Fruit fly (Drosophila melanogaster) whole organism, embryonic: Measurements from ENCODE around the gene vsg.

Source experiments
- Awh ChIP-seq: fragments of 200-800 bp; sonication (Bioruptor generic); IDR thresholded peaks from 2 replicates; pipeline ENCODE4, ENCODE4 v1.3.6; 2022; ENCODE audit warnings: missing biosample characterization, missing genetic modification characterization
- B-H2 ChIP-seq: fragments of 200-800 bp; sonication (Bioruptor generic); optimal IDR thresholded peaks from 2 replicates; lab custom pipeline; 2018; ENCODE audit warnings: missing biosample characterization, mild to moderate bottlenecking, missing genetic modification characterization
- BEAF-32 ChIP-seq: fragments of 200-800 bp; sonication (Bioruptor generic); optimal IDR thresholded peaks from 3 replicates; lab custom pipeline; 2017; ENCODE audit warnings: missing biosample characterization, missing genetic modification characterization, mild to moderate bottlenecking, moderate library complexity, missing genetic modification reagents
- Blimp-1 ChIP-seq: fragments of 200-800 bp; sonication (Bioruptor generic); optimal IDR thresholded peaks from 3 replicates; lab custom pipeline; 2018; ENCODE audit warnings: missing biosample characterization, missing genetic modification characterization, mild to moderate bottlenecking, moderate library complexity, missing genetic modification reagents
- C15 ChIP-seq: fragments of 200-800 bp; sonication (Bioruptor generic); IDR thresholded peaks from 3 replicates; pipeline ENCODE4 v1.3.6; 2022; ENCODE audit warnings: missing biosample characterization, missing genetic modification characterization
- CG1024 ChIP-seq: fragments of 200-800 bp; sonication (Bioruptor generic); IDR thresholded peaks from 2 replicates; pipeline ENCODE4 v1.3.6; 2022; ENCODE audit warnings: missing biosample characterization, missing genetic modification characterization
- CG10654 ChIP-seq: fragments of 200-800 bp; sonication (Bioruptor generic); optimal IDR thresholded peaks from 2 replicates; lab custom pipeline; 2016; ENCODE audit warnings: missing biosample characterization, missing genetic modification characterization
- CG12744 ChIP-seq: fragments of 200-800 bp; sonication (Bioruptor generic); optimal IDR thresholded peaks from 2 replicates; lab custom pipeline; 2016; ENCODE audit warnings: missing biosample characterization, missing genetic modification characterization
- CG12942 ChIP-seq: fragments of 200-800 bp; sonication (Bioruptor generic); optimal IDR thresholded peaks from 3 replicates; lab custom pipeline; 2016; ENCODE audit warnings: missing biosample characterization, missing genetic modification characterization
- CG14860 ChIP-seq: fragments of 200-800 bp; sonication (Bioruptor generic); IDR thresholded peaks from 3 replicates; pipeline ENCODE4 v1.3.6; 2022; ENCODE audit warnings: missing biosample characterization, missing genetic modification characterization; ENCODE audit not compliant: partially characterized antibody
- CG1602 ChIP-seq: fragments of 200-800 bp; sonication (Bioruptor generic); optimal IDR thresholded peaks from 3 replicates; lab custom pipeline; 2016; ENCODE audit warnings: missing biosample characterization, missing genetic modification characterization
- CG16863 ChIP-seq: fragments of 200-800 bp; sonication (Bioruptor generic); optimal IDR thresholded peaks from 3 replicates; lab custom pipeline; 2016; ENCODE audit warnings: missing biosample characterization, missing genetic modification characterization
- CG17385 ChIP-seq: fragments of 200-800 bp; sonication (Bioruptor generic); optimal IDR thresholded peaks from 3 replicates; lab custom pipeline; 2018; ENCODE audit warnings: missing biosample characterization, mild to moderate bottlenecking, missing genetic modification characterization
- CG18476 ChIP-seq: fragments of 200-800 bp; sonication (Bioruptor generic); optimal IDR thresholded peaks from 2 replicates; lab custom pipeline; 2016; ENCODE audit warnings: missing biosample characterization, mild to moderate bottlenecking, missing genetic modification characterization
- CG2116 ChIP-seq: fragments of 200-800 bp; sonication (Bioruptor generic); optimal IDR thresholded peaks from 3 replicates; lab custom pipeline; 2018; ENCODE audit warnings: missing biosample characterization, mild to moderate bottlenecking, missing genetic modification characterization
- CG2678 ChIP-seq: fragments of 200-800 bp; sonication (Bioruptor generic); optimal IDR thresholded peaks from 3 replicates; lab custom pipeline; 2019; ENCODE audit warnings: missing biosample characterization, mild to moderate bottlenecking, missing genetic modification characterization, moderate library complexity
- CG4328 ChIP-seq: fragments of 200-800 bp; sonication (Bioruptor generic); optimal IDR thresholded peaks from 3 replicates; lab custom pipeline; 2017; ENCODE audit warnings: missing biosample characterization, missing genetic modification reagents, missing genetic modification characterization
- CG4360 ChIP-seq: fragments of 200-800 bp; sonication (Bioruptor generic); IDR thresholded peaks from 2 replicates; pipeline ENCODE4 v1.3.6; 2022; ENCODE audit warnings: missing biosample characterization, missing genetic modification characterization
- CG7372 ChIP-seq: fragments of 200-800 bp; sonication (Bioruptor generic); IDR thresholded peaks from 2 replicates; pipeline ENCODE4 v1.3.6; 2022; ENCODE audit warnings: missing biosample characterization, missing genetic modification characterization
- CG7745 ChIP-seq: fragments of 200-800 bp; sonication (Bioruptor generic); optimal IDR thresholded peaks from 2 replicates; lab custom pipeline; 2018; ENCODE audit warnings: missing biosample characterization, mild to moderate bottlenecking, missing genetic modification characterization, moderate library complexity
- Dbx ChIP-seq: fragments of 200-800 bp; sonication (Bioruptor generic); IDR thresholded peaks from 3 replicates; pipeline ENCODE4 v1.3.6; 2022; ENCODE audit warnings: missing biosample characterization, missing genetic modification characterization
- Drgx ChIP-seq: fragments of 200-800 bp; sonication (Bioruptor generic); IDR thresholded peaks from 2 replicates; pipeline ENCODE4 v1.3.6; 2022; ENCODE audit warnings: missing biosample characterization, missing genetic modification characterization
- Eip74EF ChIP-seq, 2 experiments: fragments of 200-800 bp in 1 of 2; fragments of >200 bp in 1 of 2; sonication (Bioruptor generic) in 1 of 2; optimal IDR thresholded peaks; 2 replicates each; lab custom pipeline; 2017 to 2019; ENCODE audit warnings: missing biosample characterization in 2 of 2, missing genetic modification characterization in 2 of 2, mild to moderate bottlenecking in 1 of 2, moderate library complexity in 1 of 2
- H15 ChIP-seq: fragments of 200-800 bp; sonication (Bioruptor generic); IDR thresholded peaks from 3 replicates; pipeline ENCODE4 v1.3.6; 2022; ENCODE audit warnings: missing biosample characterization, missing genetic modification characterization
- HHEX ChIP-seq: fragments of 200-800 bp; sonication (Bioruptor generic); optimal IDR thresholded peaks from 3 replicates; lab custom pipeline; 2017; ENCODE audit warnings: missing biosample characterization, mild to moderate bottlenecking, missing genetic modification characterization, missing genetic modification reagents
- Hmr ChIP-seq: fragments of 200-800 bp; sonication (Bioruptor generic); optimal IDR thresholded peaks from 3 replicates; lab custom pipeline; 2017; ENCODE audit warnings: mild to moderate bottlenecking, missing biosample characterization, missing genetic modification reagents, missing genetic modification characterization
- MBD-R2 ChIP-seq: fragments of 200-800 bp; sonication (Bioruptor generic); IDR thresholded peaks from 2 replicates; pipeline ENCODE4 v1.3.6; 2022; ENCODE audit warnings: missing biosample characterization, missing genetic modification characterization
- Mes4 ChIP-seq: fragments of 200-800 bp; sonication (Bioruptor generic); optimal IDR thresholded peaks from 2 replicates; lab custom pipeline; 2016; ENCODE audit warnings: missing biosample characterization, missing genetic modification characterization
- Nf-YB ChIP-seq: fragments of 200-800 bp; sonication (Bioruptor generic); optimal IDR thresholded peaks from 3 replicates; lab custom pipeline; 2019; ENCODE audit warnings: missing biosample characterization, mild to moderate bottlenecking, missing genetic modification characterization, moderate library complexity
- Six4 ChIP-seq: fragments of 200-800 bp; sonication (Bioruptor generic); optimal IDR thresholded peaks from 2 replicates; lab custom pipeline; 2016; ENCODE audit warnings: missing biosample characterization, missing genetic modification characterization
- ato ChIP-seq: fragments of 200-800 bp; sonication (Bioruptor generic); IDR thresholded peaks from 2 replicates; pipeline ENCODE4 v1.3.6; 2022; ENCODE audit warnings: missing biosample characterization, missing genetic modification characterization; ENCODE audit not compliant: partially characterized antibody
- bbx ChIP-seq: fragments of 200-800 bp; sonication (Bioruptor generic); IDR thresholded peaks from 2 replicates; pipeline ENCODE4 v1.3.6; 2022; ENCODE audit warnings: missing biosample characterization, missing genetic modification characterization; ENCODE audit not compliant: partially characterized antibody
- cad ChIP-seq: fragments of >200 bp; optimal IDR thresholded peaks from 2 replicates; lab custom pipeline; 2017; ENCODE audit warnings: missing biosample characterization, missing genetic modification characterization
- crp ChIP-seq, 2 experiments: fragments of 200-800 bp; sonication (Bioruptor generic); optimal IDR thresholded peaks; 2 replicates in 1 of 2; 3 replicates in 1 of 2; lab custom pipeline; 2017; ENCODE audit warnings: missing biosample characterization in 2 of 2, missing genetic modification characterization in 2 of 2, mild to moderate bottlenecking in 1 of 2, moderate library complexity in 1 of 2
- ewg ChIP-seq: fragments of 200-800 bp; sonication (Bioruptor generic); optimal IDR thresholded peaks from 3 replicates; lab custom pipeline; 2017; ENCODE audit warnings: mild to moderate bottlenecking, missing biosample characterization, missing genetic modification reagents, missing genetic modification characterization
- gcm ChIP-seq: fragments of 200-800 bp; sonication (Bioruptor generic); optimal IDR thresholded peaks from 2 replicates; lab custom pipeline; 2019; ENCODE audit warnings: missing biosample characterization, mild to moderate bottlenecking, missing genetic modification characterization, moderate library complexity
- ham ChIP-seq: fragments of 200-800 bp; sonication (Bioruptor generic); IDR thresholded peaks from 2 replicates; pipeline ENCODE4 v1.3.6; 2022; ENCODE audit warnings: missing biosample characterization, missing genetic modification characterization
- ken ChIP-seq: fragments of 200-800 bp; sonication (Bioruptor generic); IDR thresholded peaks from 3 replicates; pipeline ENCODE4 v1.3.6; 2022; ENCODE audit warnings: missing biosample characterization, missing genetic modification characterization
- lov ChIP-seq, 2 experiments: fragments of 200-800 bp in 1 of 2; fragments of >200 bp in 1 of 2; sonication (Bioruptor generic) in 1 of 2; IDR thresholded peaks in 1 of 2; optimal IDR thresholded peaks in 1 of 2; 2 replicates in 1 of 2; 3 replicates in 1 of 2; pipeline versions ENCODE4 v1.3.6 to Lab custom; 2017 to 2022; ENCODE audit warnings: missing biosample characterization in 1 of 2, missing genetic modification characterization in 1 of 2
- pho ChIP-seq: fragments of 200-800 bp; sonication (Bioruptor generic); optimal IDR thresholded peaks from 2 replicates; lab custom pipeline; 2016; ENCODE audit warnings: missing biosample characterization, missing genetic modification characterization
- phol ChIP-seq: fragments of 200-800 bp; sonication (Bioruptor generic); optimal IDR thresholded peaks from 3 replicates; lab custom pipeline; 2018; ENCODE audit warnings: missing biosample characterization, mild to moderate bottlenecking, missing genetic modification characterization, moderate library complexity
- repo ChIP-seq: fragments of 200-800 bp; sonication (Bioruptor generic); optimal IDR thresholded peaks from 2 replicates; lab custom pipeline; 2016; ENCODE audit warnings: missing biosample characterization, missing genetic modification characterization
- salm ChIP-seq: fragments of 200-800 bp; sonication (Bioruptor generic); optimal IDR thresholded peaks from 2 replicates; lab custom pipeline; 2018; ENCODE audit warnings: missing biosample characterization, mild to moderate bottlenecking, missing genetic modification characterization
- sc ChIP-seq, 3 experiments: fragments of >200 bp in 2 of 3; fragments of 200-800 bp in 1 of 3; sonication (Bioruptor generic) in 1 of 3; optimal IDR thresholded peaks; 2 replicates in 2 of 3; 3 replicates in 1 of 3; lab custom pipeline; 2017; ENCODE audit warnings: mild to moderate bottlenecking in 1 of 3, missing biosample characterization in 1 of 3, missing genetic modification characterization in 1 of 3, missing genetic modification reagents in 1 of 3
- sd ChIP-seq: fragments of 200-800 bp; sonication (Bioruptor generic); optimal IDR thresholded peaks from 3 replicates; lab custom pipeline; 2018; ENCODE audit warnings: missing biosample characterization, mild to moderate bottlenecking, missing genetic modification characterization, moderate library complexity
- sisA ChIP-seq: fragments of 200-800 bp; sonication (Bioruptor generic); IDR thresholded peaks from 2 replicates; pipeline ENCODE4 v1.3.6; 2022; ENCODE audit warnings: missing biosample characterization, missing genetic modification characterization
- stwl ChIP-seq: fragments of 200-800 bp; sonication (Bioruptor generic); optimal IDR thresholded peaks from 3 replicates; lab custom pipeline; 2018; ENCODE audit warnings: missing biosample characterization, mild to moderate bottlenecking, missing genetic modification characterization, moderate library complexity
- unpg ChIP-seq: fragments of 200-800 bp; sonication (Bioruptor generic); optimal IDR thresholded peaks from 3 replicates; lab custom pipeline; 2018; ENCODE audit warnings: missing biosample characterization, mild to moderate bottlenecking, missing genetic modification characterization, moderate library complexity
- usp ChIP-seq: fragments of >200 bp; optimal IDR thresholded peaks from 2 replicates; lab custom pipeline; 2017; ENCODE audit warnings: missing biosample characterization, missing genetic modification characterization
- zen ChIP-seq: fragments of 200-800 bp; sonication (Bioruptor generic); optimal IDR thresholded peaks from 3 replicates; lab custom pipeline; 2018; ENCODE audit warnings: missing biosample characterization, mild to moderate bottlenecking, missing genetic modification characterization, moderate library complexity

Gene vsg

dm6 chr3L:9675528-9675963, 38.6 kb upstream of the vsg start (continued):
- no peak for TF ChIP-seq CG16863
- peak; percentile 61 for TF ChIP-seq CG7372
- TF ChIP-seq Nf-YB (GFP tag; lab: Kevin White, UChicago) = no peak
- no peak for TF ChIP-seq ken (GFP tag; lab: Robert Waterston, UW)
- TF ChIP-seq CG7745 (tag; lab: Kevin White, UChicago) = no peak
- TF ChIP-seq sd = peak; percentile 25
- no peak for TF ChIP-seq Dbx (GFP tag; lab: Robert Waterston, UW)
- no peak for TF ChIP-seq MBD-R2 (GFP tag; lab: Robert Waterston, UW)
- TF ChIP-seq CG14860 (GFP tag; lab: Robert Waterston, UW) = no peak
- no peak for TF ChIP-seq Awh
- TF ChIP-seq bbx = no peak
- TF ChIP-seq CG10654 = no peak
- no peak for TF ChIP-seq CG4328
- TF ChIP-seq CG2678 (tag; lab: Kevin White, UChicago) = peak; percentile 12
- peak; percentile 22 for TF ChIP-seq CG17385 (GFP tag; lab: Kevin White, UChicago)
- no peak for TF ChIP-seq usp (GFP tag; lab: Kevin White, UChicago)
- no peak for TF ChIP-seq CG2116
- TF ChIP-seq Hmr (GFP tag; lab: Kevin White, UChicago) = peak; percentile 19
- TF ChIP-seq BEAF-32 (GFP tag; lab: Kevin White, UChicago) = no peak
- peak in 1 of 2 experiments; percentile 81 for TF ChIP-seq crp (GFP tag; optimal IDR thresholded peaks at IDR 0.05; lab: Kevin White, UChicago)
- no peak for TF ChIP-seq CG18476 (GFP tag; lab: Kevin White, UChicago)
- no peak for TF ChIP-seq zen (tag; lab: Kevin White, UChicago)
- TF ChIP-seq pho = no peak
- TF ChIP-seq sc (optimal IDR thresholded peaks at IDR 0.05; lab: Kevin White, UChicago) = no peak
- no peak for TF ChIP-seq sc (GFP tag; optimal IDR thresholded peaks at IDR 0.05; lab: Kevin White, UChicago)
- no peak for TF ChIP-seq Mes4
- peak; percentile 73 for TF ChIP-seq Drgx (GFP tag; lab: Robert Waterston, UW)
- TF ChIP-seq sisA = no peak
- TF ChIP-seq cad (GFP tag; lab: Kevin White, UChicago) = no peak
- no peak for TF ChIP-seq Six4 (GFP tag; lab: Kevin White, UChicago)
- TF ChIP-seq salm (tag; lab: Kevin White, UChicago) = peak; percentile 22
- no peak for TF ChIP-seq CG12942 (GFP tag; lab: Kevin White, UChicago)
- no peak for TF ChIP-seq CG1602 (GFP tag; lab: Kevin White, UChicago)
- no peak for TF ChIP-seq repo (GFP tag; lab: Kevin White, UChicago)
- TF ChIP-seq HHEX (GFP tag; lab: Kevin White, UChicago) = no peak
- TF ChIP-seq ato (GFP tag; lab: Robert Waterston, UW) = no peak
- no peak for TF ChIP-seq CG1024 (GFP tag; lab: Robert Waterston, UW)
- no peak for TF ChIP-seq unpg (GFP tag; lab: Kevin White, UChicago)
- no peak for TF ChIP-seq CG4360
- TF ChIP-seq C15 (GFP tag; lab: Robert Waterston, UW) = no peak
- TF ChIP-seq ewg (GFP tag; lab: Kevin White, UChicago) = no peak
- TF ChIP-seq lov (optimal IDR thresholded peaks at IDR 0.05; lab: Kevin White, UChicago) = no peak
- TF ChIP-seq lov (GFP tag; IDR thresholded peaks at IDR 0.05; lab: Robert Waterston, UW) = no peak
- TF ChIP-seq stwl (tag; lab: Kevin White, UChicago) = no peak
- no peak for TF ChIP-seq CG12744 (GFP tag; lab: Kevin White, UChicago)
- no peak for TF ChIP-seq gcm (GFP tag; lab: Kevin White, UChicago)
- TF ChIP-seq phol (tag; lab: Kevin White, UChicago) = no peak
- no peak for TF ChIP-seq H15 (GFP tag; lab: Robert Waterston, UW)
- peak in 1 of 2 experiments; percentile 44 for TF ChIP-seq Eip74EF (GFP tag; optimal IDR thresholded peaks at IDR 0.05; lab: Kevin White, UChicago)
- no peak for TF ChIP-seq B-H2
- no peak for TF ChIP-seq Blimp-1 (GFP tag; lab: Kevin White, UChicago)
- no peak for TF ChIP-seq ham (GFP tag; lab: Robert Waterston, UW)
